Worm (Caenorhabditis elegans) whole organism, L1 larva: ENCODE data around the gene R10D12.10.

Source experiments
- C04F5.9 ChIP-seq: sonication (generic microtip); optimal IDR thresholded peaks from 2 replicates; lab custom pipeline; 2016; ENCODE audit warnings: missing genetic modification characterization, missing compliant biosample characterization
- C16A3.4 ChIP-seq: fragments of 150-350 bp; optimal IDR thresholded peaks from 2 replicates; lab custom pipeline; 2014; ENCODE audit warnings: missing biosample characterization, missing genetic modification characterization
- F16B12.6 ChIP-seq: fragments of 150-350 bp; optimal IDR thresholded peaks from 2 replicates; lab custom pipeline; 2014; ENCODE audit warnings: missing biosample characterization, missing genetic modification characterization
- Y116A8C.19 ChIP-seq: sonication (generic microtip); optimal IDR thresholded peaks from 2 replicates; lab custom pipeline; 2016; ENCODE audit warnings: missing compliant biosample characterization, missing genetic modification characterization, borderline replicate concordance
- aly-2 ChIP-seq: fragments of 150-350 bp; optimal IDR thresholded peaks from 2 replicates; lab custom pipeline; 2014; ENCODE audit warnings: missing biosample characterization, missing genetic modification characterization
- blmp-1 ChIP-seq: fragments of 150-350 bp; optimal IDR thresholded peaks from 2 replicates; lab custom pipeline; 2014; ENCODE audit warnings: missing biosample characterization, missing genetic modification characterization
- ceh-8 ChIP-seq: fragments of 200-800 bp; sonication (Bioruptor generic); optimal IDR thresholded peaks from 2 replicates; lab custom pipeline; 2018; ENCODE audit warnings: mild to moderate bottlenecking, missing genetic modification characterization, moderate library complexity, missing compliant biosample characterization
- ceh-82 ChIP-seq, 3 experiments: fragments of 150-350 bp in 1 of 3; sonication (generic microtip) in 2 of 3; optimal IDR thresholded peaks; 2 replicates each; lab custom pipeline; 2014 to 2017; ENCODE audit warnings: missing biosample characterization in 3 of 3, missing genetic modification characterization in 3 of 3
- ceh-88 ChIP-seq: fragments of 200-800 bp; sonication (Bioruptor generic); IDR thresholded peaks from 2 replicates; pipeline ENCODE4 v1.3.6; 2022; ENCODE audit warnings: missing genetic modification characterization, missing compliant biosample characterization
- dpl-1 ChIP-seq, 3 experiments: fragments of 150-350 bp in 2 of 3; sonication (generic microtip) in 1 of 3; optimal IDR thresholded peaks; 2 replicates each; lab custom pipeline; 2014 to 2017; ENCODE audit warnings: missing biosample characterization in 3 of 3, missing genetic modification characterization in 3 of 3, missing genetic modification reagents in 3 of 3
- efl-1 ChIP-seq, 4 experiments: fragments of 150-350 bp; optimal IDR thresholded peaks in 3 of 4; peaks in 1 of 4; 1 replicate in 1 of 4; 2 replicates in 3 of 4; lab custom pipeline; 2014; ENCODE audit warnings: missing biosample characterization in 2 of 4, missing genetic modification characterization in 2 of 4, missing genetic modification reagents in 2 of 4
- egl-13 ChIP-seq: sonication (generic microtip); optimal IDR thresholded peaks from 2 replicates; lab custom pipeline; 2016; ENCODE audit warnings: missing genotype, missing genetic modification reagents, missing genetic modification characterization, missing compliant biosample characterization
- fkh-10 ChIP-seq: sonication (generic microtip); optimal IDR thresholded peaks from 2 replicates; lab custom pipeline; 2017; ENCODE audit warnings: missing biosample characterization, missing genetic modification reagents, missing genetic modification characterization
- fos-1 ChIP-seq: fragments of 150-350 bp; optimal IDR thresholded peaks from 2 replicates; lab custom pipeline; 2014; ENCODE audit warnings: missing biosample characterization, missing genetic modification characterization
- grh-1 ChIP-seq: fragments of 200-800 bp; sonication (Bioruptor generic); IDR thresholded peaks from 2 replicates; pipeline ENCODE4 v1.3.6; 2022; ENCODE audit warnings: missing genetic modification reagents, missing genetic modification characterization, missing compliant biosample characterization
- hlh-4 ChIP-seq: sonication (generic microtip); optimal IDR thresholded peaks from 2 replicates; lab custom pipeline; 2016; ENCODE audit warnings: mild to moderate bottlenecking, missing genetic modification characterization, missing compliant biosample characterization
- irx-1 ChIP-seq: sonication (generic microtip); optimal IDR thresholded peaks from 2 replicates; lab custom pipeline; 2016; ENCODE audit warnings: missing genetic modification characterization, missing compliant biosample characterization
- jun-1 ChIP-seq: fragments of 150-350 bp; optimal IDR thresholded peaks from 2 replicates; lab custom pipeline; 2014; ENCODE audit warnings: missing biosample characterization, missing genetic modification reagents, missing genetic modification characterization
- lin-13 ChIP-seq: fragments of 150-350 bp; optimal IDR thresholded peaks from 2 replicates; lab custom pipeline; 2014; ENCODE audit warnings: missing biosample characterization, missing genetic modification reagents, missing genetic modification characterization
- lin-15B ChIP-seq: fragments of 150-350 bp; sonication (generic microtip); optimal IDR thresholded peaks from 3 replicates; lab custom pipeline; 2014; ENCODE audit warnings: missing biosample characterization, missing genetic modification characterization
- lin-35 ChIP-seq, 2 experiments: fragments of 150-350 bp; optimal IDR thresholded peaks; 2 replicates each; lab custom pipeline; 2014; ENCODE audit warnings: missing biosample characterization in 2 of 2, missing genetic modification characterization in 2 of 2, missing genetic modification reagents in 2 of 2
- lin-39 ChIP-seq: fragments of 150-350 bp; optimal IDR thresholded peaks from 2 replicates; lab custom pipeline; 2014; ENCODE audit warnings: missing biosample characterization, missing genetic modification reagents, missing genetic modification characterization
- mab-9 ChIP-seq: fragments of 200-800 bp; sonication (Bioruptor generic); IDR thresholded peaks from 2 replicates; pipeline ENCODE4 v1.3.6; 2022; ENCODE audit warnings: missing genetic modification reagents, missing genetic modification characterization, missing compliant biosample characterization
- nhr-11 ChIP-seq: fragments of 150-350 bp; optimal IDR thresholded peaks from 2 replicates; lab custom pipeline; 2014; ENCODE audit warnings: missing biosample characterization, missing genetic modification characterization
- nhr-12 ChIP-seq: sonication (generic microtip); optimal IDR thresholded peaks from 2 replicates; lab custom pipeline; 2017; ENCODE audit warnings: missing biosample characterization, missing genetic modification characterization
- nhr-19 ChIP-seq: fragments of 200-800 bp; sonication (Bioruptor generic); conservative IDR thresholded peaks from 2 replicates; pipeline ENCODE4 v1.3.6; 2022; ENCODE audit warnings: missing genetic modification characterization, missing compliant biosample characterization
- nhr-20 ChIP-seq: sonication (generic microtip); optimal IDR thresholded peaks from 2 replicates; lab custom pipeline; 2016; ENCODE audit warnings: mild to moderate bottlenecking, missing genetic modification characterization, missing compliant biosample characterization
- nhr-237 ChIP-seq: fragments of 150-350 bp; optimal IDR thresholded peaks from 2 replicates; lab custom pipeline; 2014; ENCODE audit warnings: missing biosample characterization, missing genetic modification characterization
- nhr-77 ChIP-seq: fragments of 150-350 bp; optimal IDR thresholded peaks from 2 replicates; lab custom pipeline; 2014; ENCODE audit warnings: missing biosample characterization, missing genetic modification characterization
- nhr-85 ChIP-seq: sonication (generic microtip); peaks from one replicate; lab custom pipeline; 2016; ENCODE audit warnings: missing genetic modification characterization, inconsistent platforms, missing compliant biosample characterization
- pqm-1 ChIP-seq: sonication (generic microtip); optimal IDR thresholded peaks from 3 replicates; lab custom pipeline; 2017; ENCODE audit warnings: missing biosample characterization, missing genetic modification characterization
- skn-1 ChIP-seq: fragments of 150-350 bp; optimal IDR thresholded peaks from 2 replicates; lab custom pipeline; 2014; ENCODE audit warnings: missing biosample characterization, missing genetic modification characterization
- sptf-1 ChIP-seq: fragments of 150-350 bp; optimal IDR thresholded peaks from 2 replicates; lab custom pipeline; 2014; ENCODE audit warnings: missing biosample characterization, missing genetic modification characterization
- sup-37 ChIP-seq: fragments of 200-800 bp; sonication (Bioruptor generic); optimal IDR thresholded peaks from 2 replicates; lab custom pipeline; 2018; ENCODE audit warnings: mild to moderate bottlenecking, missing genetic modification characterization, missing compliant biosample characterization
- unc-130 ChIP-seq: fragments of 150-350 bp; optimal IDR thresholded peaks from 2 replicates; lab custom pipeline; 2017; ENCODE audit warnings: missing biosample characterization, missing genetic modification characterization, inconsistent platforms
- unc-86 ChIP-seq: sonication (generic microtip); optimal IDR thresholded peaks from 2 replicates; lab custom pipeline; 2016; ENCODE audit warnings: missing genetic modification characterization, missing compliant biosample characterization
- unc-98 ChIP-seq: fragments of 200-800 bp; sonication (Bioruptor generic); IDR thresholded peaks from 2 replicates; pipeline ENCODE4 v1.3.6; 2022; ENCODE audit warnings: missing genetic modification characterization, missing compliant biosample characterization
- zag-1 ChIP-seq: fragments of 150-350 bp; optimal IDR thresholded peaks from 2 replicates; lab custom pipeline; 2014; ENCODE audit warnings: missing biosample characterization, missing genetic modification characterization
- zip-4 ChIP-seq: fragments of 200-800 bp; sonication (Bioruptor generic); optimal IDR thresholded peaks from 2 replicates; lab custom pipeline; 2018; ENCODE audit warnings: mild to moderate bottlenecking, missing genetic modification characterization, moderate library complexity, missing compliant biosample characterization
- ztf-11 ChIP-seq, 2 experiments: sonication (generic microtip); optimal IDR thresholded peaks; 2 replicates each; lab custom pipeline; 2016 to 2017; ENCODE audit warnings: missing genetic modification characterization in 2 of 2, missing biosample characterization in 1 of 2, missing compliant biosample characterization in 1 of 2

R10D12.10 gene

ce11 chrV:13920730-13921129 lies 37.4 kb downstream of the R10D12.10 start, which contains the start of gene srx-42:
srx-42 (plus strand) TSS chrV:13921030.
- TF ChIP-seq unc-86 (tag; lab: Kevin White, UChicago) (no peak), C04F5.9 (no peak), C16A3.4 (tag; lab: Kevin White, UChicago) (no peak), nhr-11 (tag; lab: Kevin White, UChicago) (no peak), blmp-1 (tag; lab: Kevin White, UChicago) (no peak), mab-9 (GFP tag; lab: Robert Waterston, UW) (no peak), lin-35 (GFP tag; optimal IDR thresholded peaks at IDR 0.05; lab: Kevin White, UChicago) (no peak), nhr-19 (GFP tag; lab: Robert Waterston, UW) (no peak), sup-37 (no peak), hlh-4 (tag; lab: Kevin White, UChicago) (no peak), aly-2 (tag; lab: Kevin White, UChicago) (no peak), nhr-20 (tag; lab: Kevin White, UChicago) (no peak), fkh-10 (no peak), ceh-8 (GFP tag; lab: Kevin White, UChicago) (no peak), nhr-77 (tag; lab: Kevin White, UChicago) (no peak), lin-39 (no peak), ztf-11 (tag; optimal IDR thresholded peaks at IDR 0.05; lab: Kevin White, UChicago) (no peak)

ce11 chrV:13918341-13918740 lies 39.8 kb downstream of the R10D12.10 start, which contains the start of gene str-250:
str-250 (plus strand) TSS chrV:13918641.
- TF ChIP-seq irx-1, result no peak
- TF ChIP-seq sptf-1, result no peak
- no peak for TF ChIP-seq nhr-85 (tag; lab: Kevin White, UChicago)
- TF ChIP-seq ceh-82 (tag; optimal IDR thresholded peaks at IDR 0.05; lab: Kevin White, UChicago), result no peak
- TF ChIP-seq F16B12.6, result no peak
- no peak for TF ChIP-seq egl-13 (tag; lab: Kevin White, UChicago)
- no peak for TF ChIP-seq C04F5.9
- TF ChIP-seq ztf-11 (tag; optimal IDR thresholded peaks at IDR 0.05; lab: Kevin White, UChicago), result no peak
- TF ChIP-seq dpl-1 (GFP tag; optimal IDR thresholded peaks at IDR 0.05; lab: Kevin White, UChicago), result no peak
- TF ChIP-seq jun-1 (tag; lab: Kevin White, UChicago), result no peak
- no peak for TF ChIP-seq unc-98
- TF ChIP-seq lin-15B (tag; lab: Kevin White, UChicago), result no peak
- no peak for TF ChIP-seq hlh-4 (tag; lab: Kevin White, UChicago)
- TF ChIP-seq skn-1, result no peak
- TF ChIP-seq efl-1 (optimal IDR thresholded peaks at IDR 0.05; lab: Kevin White, UChicago), result no peak
- no peak for TF ChIP-seq efl-1 (GFP tag; optimal IDR thresholded peaks at IDR 0.05 in 1 of 2; lab: Kevin White, UChicago)
- TF ChIP-seq nhr-237 (tag; lab: Kevin White, UChicago), result no peak
- no peak for TF ChIP-seq Y116A8C.19 (tag; lab: Kevin White, UChicago)

ce11 chrV:13916196-13916595 lies 42.0 kb downstream of the R10D12.10 start, which contains the start of gene str-252:
str-252 (plus strand) TSS chrV:13916496.
- TF ChIP-seq grh-1 (GFP tag; lab: Robert Waterston, UW), result no peak
- no peak for TF ChIP-seq C04F5.9
- TF ChIP-seq ceh-82 (tag; optimal IDR thresholded peaks at IDR 0.05; lab: Kevin White, UChicago), result no peak
- TF ChIP-seq nhr-12 (tag; lab: Kevin White, UChicago), result no peak
- TF ChIP-seq nhr-237 (tag; lab: Kevin White, UChicago), result no peak
- no peak for TF ChIP-seq pqm-1 (tag; lab: Kevin White, UChicago)
- no peak for TF ChIP-seq egl-13 (tag; lab: Kevin White, UChicago)
- no peak for TF ChIP-seq zip-4 (GFP tag; lab: Kevin White, UChicago)

ce11 chrV:13915390-13915789 lies 42.8 kb downstream of the R10D12.10 start, which contains the start of gene gcy-32:
gcy-32 (minus strand) TSS chrV:13915490.
- TF ChIP-seq sptf-1 (no peak), fos-1 (no peak), nhr-20 (tag; lab: Kevin White, UChicago) (no peak), zag-1 (tag; lab: Kevin White, UChicago) (no peak), aly-2 (tag; lab: Kevin White, UChicago) (no peak), unc-130 (tag; lab: Kevin White, UChicago) (no peak), ceh-88 (GFP tag; lab: Robert Waterston, UW) (no peak), lin-13 (GFP tag; lab: Kevin White, UChicago) (no peak)
